Fruit fly (Drosophila melanogaster) whole organism, embryonic: ENCODE measurements around the gene CG8837.

Experiments
- CG13287 ChIP-seq: fragments of 200-800 bp; sonication (Bioruptor generic); IDR thresholded peaks from 2 replicates; pipeline ENCODE4 v1.3.6; 2022; ENCODE audit warnings: missing biosample characterization, missing genetic modification characterization; ENCODE audit not compliant: partially characterized antibody
- CG15514 ChIP-seq: fragments of 200-800 bp; sonication (Bioruptor generic); optimal IDR thresholded peaks from 3 replicates; lab custom pipeline; 2017; ENCODE audit warnings: missing biosample characterization, missing genetic modification characterization, mild to moderate bottlenecking, moderate library complexity, missing genetic modification reagents
- CG17568 ChIP-seq: fragments of 200-800 bp; sonication (Bioruptor generic); optimal IDR thresholded peaks from 2 replicates; lab custom pipeline; 2018; ENCODE audit warnings: missing biosample characterization, mild to moderate bottlenecking, missing genetic modification characterization, moderate library complexity
- CG4282 ChIP-seq: fragments of 200-800 bp; sonication (Bioruptor generic); optimal IDR thresholded peaks from 2 replicates; lab custom pipeline; 2016; ENCODE audit warnings: missing biosample characterization, missing genetic modification characterization
- CG7839 ChIP-seq: fragments of 200-800 bp; sonication (Bioruptor generic); optimal IDR thresholded peaks from 3 replicates; lab custom pipeline; 2018; ENCODE audit warnings: missing biosample characterization, mild to moderate bottlenecking, missing genetic modification characterization, moderate library complexity
- CG8944 ChIP-seq: fragments of 200-800 bp; sonication (Bioruptor generic); optimal IDR thresholded peaks from 3 replicates; lab custom pipeline; 2016; ENCODE audit warnings: missing biosample characterization, missing genetic modification characterization
- MBD-R2 ChIP-seq: fragments of 200-800 bp; sonication (Bioruptor generic); IDR thresholded peaks from 2 replicates; pipeline ENCODE4 v1.3.6; 2022; ENCODE audit warnings: missing biosample characterization, missing genetic modification characterization
- NC2β ChIP-seq: fragments of 200-800 bp; sonication (Bioruptor generic); optimal IDR thresholded peaks from 2 replicates; lab custom pipeline; 2016; ENCODE audit warnings: missing biosample characterization, missing genetic modification characterization
- Side ChIP-seq: fragments of 200-800 bp; sonication (Bioruptor generic); optimal IDR thresholded peaks from 2 replicates; lab custom pipeline; 2016; ENCODE audit warnings: missing biosample characterization, missing genetic modification characterization
- jigr1 ChIP-seq: fragments of 200-800 bp; sonication (Bioruptor generic); IDR thresholded peaks from 3 replicates; pipeline ENCODE4 v1.3.6; 2022; ENCODE audit warnings: missing biosample characterization, missing genetic modification characterization
- mam ChIP-seq: fragments of 200-800 bp; sonication (Bioruptor generic); optimal IDR thresholded peaks from 3 replicates; lab custom pipeline; 2016; ENCODE audit warnings: missing biosample characterization, missing genetic modification characterization
- nerfin-1 ChIP-seq: fragments of 200-800 bp; sonication (Bioruptor generic); optimal IDR thresholded peaks from 3 replicates; lab custom pipeline; 2019; ENCODE audit warnings: missing biosample characterization, mild to moderate bottlenecking, missing genetic modification characterization, moderate library complexity
- tna ChIP-seq: fragments of 200-800 bp; sonication (Bioruptor generic); IDR thresholded peaks from 2 replicates; pipeline ENCODE4 v1.3.6; 2022; ENCODE audit warnings: missing biosample characterization, missing genetic modification characterization; ENCODE audit not compliant: partially characterized antibody

- TF ChIP-seq jigr1 (GFP tag; lab: Robert Waterston, UW), result no peak
- no peak for TF ChIP-seq CG17568
- TF ChIP-seq CG13287 (GFP tag; lab: Robert Waterston, UW), result peak; percentile 87
- TF ChIP-seq CG15514 (GFP tag; lab: Kevin White, UChicago), result peak; percentile 28
- no peak for TF ChIP-seq CG8944 (GFP tag; lab: Kevin White, UChicago)
- TF ChIP-seq CG4282, result no peak
- TF ChIP-seq nerfin-1 (tag; lab: Kevin White, UChicago), result no peak
- peak; percentile 94 for TF ChIP-seq tna
- no peak for TF ChIP-seq NC2β (GFP tag; lab: Kevin White, UChicago)
- TF ChIP-seq Side (GFP tag; lab: Kevin White, UChicago), result no peak
- peak; percentile 60 for TF ChIP-seq MBD-R2 (GFP tag; lab: Robert Waterston, UW)
- TF ChIP-seq CG7839 (tag; lab: Kevin White, UChicago), result no peak
- no peak for TF ChIP-seq mam (GFP tag; lab: Kevin White, UChicago)
These were observed at the start of gene CG8837, which contains the start of gene Fign for dm6 chr2L:3319731-3320295.
